Worm (Caenorhabditis elegans) whole organism, late embryonic: ENCODE data around the gene sdz-28.

Source experiments
- C08G9.2 ChIP-seq: sonication (generic microtip); optimal IDR thresholded peaks from 2 replicates; lab custom pipeline; 2016; ENCODE audit warnings: mild to moderate bottlenecking, missing genetic modification characterization, moderate library complexity, missing compliant biosample characterization
- F13H6.1 ChIP-seq: sonication (generic microtip); optimal IDR thresholded peaks from 2 replicates; lab custom pipeline; 2016; ENCODE audit warnings: missing genetic modification characterization, missing compliant biosample characterization
- K02D7.2 ChIP-seq: sonication (generic microtip); optimal IDR thresholded peaks from 2 replicates; lab custom pipeline; 2017; ENCODE audit warnings: mild to moderate bottlenecking, missing genetic modification characterization, missing compliant biosample characterization
- ama-1 ChIP-seq: fragments of 150-350 bp; optimal IDR thresholded peaks from 2 replicates; lab custom pipeline; 2014
- ceh-14 ChIP-seq: sonication (generic microtip); optimal IDR thresholded peaks from 2 replicates; lab custom pipeline; 2016; ENCODE audit warnings: missing genotype, missing genetic modification characterization, missing compliant biosample characterization
- ceh-18 ChIP-seq: sonication (generic microtip); optimal IDR thresholded peaks from 2 replicates; lab custom pipeline; 2016; ENCODE audit warnings: missing genetic modification characterization, missing compliant biosample characterization
- ceh-22 ChIP-seq: sonication (generic microtip); optimal IDR thresholded peaks from 2 replicates; lab custom pipeline; 2017; ENCODE audit warnings: missing biosample characterization, missing genetic modification characterization
- ceh-30 ChIP-seq: fragments of 150-350 bp; optimal IDR thresholded peaks from 2 replicates; lab custom pipeline; 2014; ENCODE audit warnings: missing biosample characterization, missing genetic modification characterization
- ceh-45 ChIP-seq: fragments of 200-800 bp; sonication (Bioruptor generic); IDR thresholded peaks from 2 replicates; pipeline ENCODE4 v1.3.6; 2022; ENCODE audit warnings: missing genetic modification reagents, missing genetic modification characterization, missing compliant biosample characterization
- dve-1 ChIP-seq: sonication (generic microtip); optimal IDR thresholded peaks from 2 replicates; lab custom pipeline; 2017; ENCODE audit warnings: antibody characterized with exemption, mild to moderate bottlenecking, missing genetic modification characterization, missing compliant biosample characterization
- elt-2 ChIP-seq: sonication (generic microtip); optimal IDR thresholded peaks from 2 replicates; lab custom pipeline; 2016; ENCODE audit warnings: missing genetic modification reagents, missing genetic modification characterization, missing compliant biosample characterization
- elt-4 ChIP-seq: sonication (generic microtip); optimal IDR thresholded peaks from 2 replicates; lab custom pipeline; 2016; ENCODE audit warnings: missing genetic modification characterization, missing compliant biosample characterization
- fkh-6 ChIP-seq: sonication (generic microtip); optimal IDR thresholded peaks from 2 replicates; lab custom pipeline; 2016; ENCODE audit warnings: missing genetic modification characterization, missing compliant biosample characterization
- hlh-30 ChIP-seq: sonication (generic microtip); optimal IDR thresholded peaks from 2 replicates; lab custom pipeline; 2017; ENCODE audit warnings: antibody characterized with exemption, missing genetic modification characterization, missing compliant biosample characterization; ENCODE audit not compliant: insufficient read depth
- madf-2 ChIP-seq: sonication (generic microtip); optimal IDR thresholded peaks from 2 replicates; lab custom pipeline; 2017; ENCODE audit warnings: missing genetic modification characterization, missing compliant biosample characterization
- nfya-1 ChIP-seq: sonication (generic microtip); optimal IDR thresholded peaks from 2 replicates; lab custom pipeline; 2017; ENCODE audit warnings: missing genetic modification characterization, mild to moderate bottlenecking, missing compliant biosample characterization, antibody characterized with exemption, moderate library complexity
- nhr-232 ChIP-seq: sonication (generic microtip); optimal IDR thresholded peaks from 2 replicates; lab custom pipeline; 2016; ENCODE audit warnings: missing genetic modification characterization, missing compliant biosample characterization
- npax-4 ChIP-seq: sonication (generic microtip); optimal IDR thresholded peaks from 2 replicates; lab custom pipeline; 2016; ENCODE audit warnings: missing genetic modification characterization, missing compliant biosample characterization
- pax-1 ChIP-seq: fragments of 150-350 bp; optimal IDR thresholded peaks from 2 replicates; lab custom pipeline; 2014; ENCODE audit warnings: missing biosample characterization, missing genetic modification characterization
- pha-4 ChIP-seq: fragments of 150-350 bp; optimal IDR thresholded peaks from 2 replicates; lab custom pipeline; 2018; ENCODE audit warnings: missing biosample characterization, missing genetic modification reagents, missing genetic modification characterization
- pqm-1 ChIP-seq: sonication (generic microtip); optimal IDR thresholded peaks from 2 replicates; lab custom pipeline; 2016; ENCODE audit warnings: missing genetic modification characterization, missing compliant biosample characterization
- rnt-1 ChIP-seq: sonication (generic microtip); optimal IDR thresholded peaks from 2 replicates; lab custom pipeline; 2016; ENCODE audit warnings: missing genetic modification characterization, missing compliant biosample characterization
- sdc-2 ChIP-seq: sonication (generic microtip); optimal IDR thresholded peaks from 2 replicates; lab custom pipeline; 2016; ENCODE audit warnings: missing genotype, missing genetic modification characterization, missing compliant biosample characterization
- sox-2 ChIP-seq: fragments of 200-800 bp; sonication (Bioruptor generic); IDR thresholded peaks from 2 replicates; pipeline ENCODE4 v1.3.6; 2022; ENCODE audit warnings: missing genetic modification reagents, missing genetic modification characterization, missing compliant biosample characterization
- tbx-2 ChIP-seq: sonication (generic microtip); optimal IDR thresholded peaks from 2 replicates; lab custom pipeline; 2016; ENCODE audit warnings: missing genetic modification characterization, missing compliant biosample characterization
- unc-3 ChIP-seq, 2 experiments: fragments of 200-800 bp in 1 of 2; sonication (Bioruptor generic) in 1 of 2; sonication (generic microtip) in 1 of 2; conservative IDR thresholded peaks in 1 of 2; optimal IDR thresholded peaks in 1 of 2; 2 replicates each; pipeline versions ENCODE4 v1.3.6 to Lab custom; 2016 to 2022; ENCODE audit warnings: missing compliant biosample characterization in 2 of 2, missing genetic modification characterization in 2 of 2, missing genetic modification reagents in 1 of 2
- unc-86 ChIP-seq: sonication (generic microtip); optimal IDR thresholded peaks from 2 replicates; lab custom pipeline; 2016; ENCODE audit warnings: missing genetic modification characterization, missing compliant biosample characterization
- zip-5 ChIP-seq: sonication (generic microtip); optimal IDR thresholded peaks from 2 replicates; lab custom pipeline; 2016; ENCODE audit warnings: missing genetic modification characterization, missing compliant biosample characterization
- ztf-16 ChIP-seq: sonication (generic microtip); optimal IDR thresholded peaks from 2 replicates; lab custom pipeline; 2017; ENCODE audit warnings: missing genetic modification characterization, missing compliant biosample characterization

The sdz-28 gene

ce11 chrII:2168374-2168773, 37.5 kb downstream of the sdz-28 start, which contains the start of gene fbxb-38:
fbxb-38 (minus strand) TSS chrII:2168763.
- no peak for TF ChIP-seq fkh-6 (tag; lab: Kevin White, UChicago)
- no peak for TF ChIP-seq npax-4
- no peak for TF ChIP-seq F13H6.1 (tag; lab: Kevin White, UChicago)
- TF ChIP-seq elt-4 (tag; lab: Kevin White, UChicago) = no peak
- TF ChIP-seq C08G9.2 (tag; lab: Kevin White, UChicago) = no peak
- no peak for TF ChIP-seq dve-1
- no peak for TF ChIP-seq unc-3 (GFP tag; conservative IDR thresholded peaks at IDR 0.05; lab: Robert Waterston, UW)
- no peak for TF ChIP-seq unc-3 (tag; optimal IDR thresholded peaks at IDR 0.05; lab: Kevin White, UChicago)

DNA sequence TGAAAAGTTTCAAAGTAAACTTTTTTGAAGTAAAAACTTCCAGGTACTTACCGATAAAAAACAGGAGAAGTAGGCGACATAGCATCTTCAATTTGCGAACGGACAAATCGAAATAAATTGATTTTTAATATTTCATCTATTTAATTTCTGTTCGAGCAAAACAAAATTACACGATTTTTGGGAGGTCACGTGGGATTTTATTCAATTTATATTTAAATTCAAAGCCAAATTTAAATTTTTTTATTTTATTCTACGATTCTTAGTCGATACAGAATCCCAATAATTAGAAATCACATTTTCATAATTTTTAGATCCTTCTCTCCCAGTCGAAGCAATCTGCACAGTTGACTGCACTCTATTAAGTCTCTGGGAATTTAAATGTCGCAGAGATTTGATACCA, 39.2 kb downstream of the sdz-28 start, which contains the start of gene C33C12.12:
TSS of gene C33C12.12 (minus strand) at position 101 of the 400 bp plus-strand sequence.
- TF ChIP-seq unc-3 (GFP tag; conservative IDR thresholded peaks at IDR 0.05; lab: Robert Waterston, UW) = no peak
- no peak for TF ChIP-seq unc-3 (tag; optimal IDR thresholded peaks at IDR 0.05; lab: Kevin White, UChicago)
- TF ChIP-seq zip-5 (tag; lab: Kevin White, UChicago) = no peak
- TF ChIP-seq ceh-14 (tag; lab: Kevin White, UChicago) = no peak
- TF ChIP-seq F13H6.1 (tag; lab: Kevin White, UChicago) = no peak
- TF ChIP-seq nhr-232 (tag; lab: Kevin White, UChicago) = no peak
- TF ChIP-seq K02D7.2 (tag; lab: Kevin White, UChicago) = no peak
- TF ChIP-seq ceh-18 (tag; lab: Kevin White, UChicago) = no peak
- TF ChIP-seq ceh-22 = no peak
- no peak for TF ChIP-seq ztf-16 (tag; lab: Kevin White, UChicago)
- no peak for TF ChIP-seq nfya-1 (tag; lab: Kevin White, UChicago)
- TF ChIP-seq sdc-2 = no peak
- no peak for TF ChIP-seq pax-1 (tag; lab: Kevin White, UChicago)
- no peak for TF ChIP-seq ama-1 (lab: Kevin White, UChicago)
- TF ChIP-seq rnt-1 (tag; lab: Kevin White, UChicago) = no peak
- no peak for TF ChIP-seq hlh-30 (tag; lab: Kevin White, UChicago)
- TF ChIP-seq madf-2 (tag; lab: Kevin White, UChicago) = no peak
- no peak for TF ChIP-seq sox-2 (GFP tag; lab: Robert Waterston, UW)
- no peak for TF ChIP-seq unc-86 (tag; lab: Kevin White, UChicago)

DNA sequence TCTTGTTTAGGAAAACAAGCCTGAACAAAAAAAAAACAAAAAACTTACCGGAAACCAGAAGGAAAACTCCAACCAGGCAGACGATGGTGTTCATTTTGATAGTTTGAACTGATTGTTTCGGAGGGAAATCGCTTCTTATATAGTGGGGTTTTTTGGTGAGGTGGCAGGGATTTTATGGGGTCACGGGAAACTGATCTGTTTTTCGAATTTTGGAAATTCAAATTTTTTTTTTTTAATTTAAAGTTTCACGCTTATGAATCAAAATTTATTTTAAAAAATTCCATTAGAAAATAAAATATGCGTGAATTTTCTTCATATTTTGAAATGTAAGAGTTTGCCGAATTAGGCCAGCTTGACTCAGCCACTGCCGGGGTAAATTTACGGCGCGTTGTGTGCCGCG, 44.5 kb downstream of the sdz-28 start, which contains the start of gene C33C12.7:
TSS of gene C33C12.7 (minus strand) at position 101 of the 400 bp plus-strand sequence.
- no peak for TF ChIP-seq ceh-30
- no peak for TF ChIP-seq ceh-45 (GFP tag; lab: Robert Waterston, UW)

DNA sequence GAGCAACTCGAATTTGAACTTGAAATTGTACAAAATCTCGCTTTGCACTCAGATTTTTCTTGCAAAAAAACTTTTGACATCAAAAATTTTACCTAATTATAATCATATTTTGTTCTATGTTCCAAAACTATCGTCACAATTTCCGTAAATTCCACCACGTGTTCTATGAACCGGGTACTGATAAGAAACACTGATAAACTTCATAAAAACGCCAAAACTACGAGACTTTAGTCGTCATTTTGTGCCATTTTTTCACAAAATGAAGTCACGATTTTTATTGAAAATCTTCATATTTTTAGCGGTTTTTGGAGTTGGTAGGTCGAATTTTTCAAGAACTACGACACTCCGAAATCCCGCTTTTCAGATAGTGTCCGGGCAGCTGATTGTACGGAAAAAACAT, 45.8 kb downstream of the sdz-28 start, which contains the start of gene gba-1:
TSS of gene gba-1 (plus strand) at position 54 of the 400 bp plus-strand sequence.
- no peak for TF ChIP-seq ceh-18 (tag; lab: Kevin White, UChicago)
- TF ChIP-seq elt-2 (tag; lab: Kevin White, UChicago) = peak; percentile 23
- TF ChIP-seq, all 69 proteins: peak for 1

DNA sequence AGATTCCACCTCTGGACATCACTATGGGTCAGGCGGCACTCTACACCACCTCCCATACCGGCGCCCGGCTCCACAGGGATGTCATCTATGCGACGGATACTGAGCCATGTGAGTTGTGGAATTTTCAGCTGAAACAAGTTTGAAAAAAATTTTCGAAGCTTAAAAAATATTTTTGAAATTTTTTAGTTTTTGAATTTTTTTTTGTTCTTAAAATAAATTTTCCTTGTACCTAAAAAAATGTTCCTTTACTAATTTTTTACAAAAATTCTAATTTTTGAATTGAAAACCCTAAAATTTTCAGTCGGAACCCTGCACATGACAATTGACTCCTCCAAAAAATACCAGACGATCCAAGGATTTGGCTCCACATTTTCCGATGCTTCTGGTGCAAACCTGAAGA, 46.9 kb downstream of the sdz-28 start:
- TF ChIP-seq pqm-1 (tag; lab: Kevin White, UChicago) (no peak), pha-4 (tag; lab: Kevin White, UChicago) (no peak), tbx-2 (no peak)
- TF ChIP-seq, all 69 proteins: peak for 0
